Worm (Caenorhabditis elegans): Measurements from ENCODE around the gene R05A10.8.

The R05A10.8 gene

DNA sequence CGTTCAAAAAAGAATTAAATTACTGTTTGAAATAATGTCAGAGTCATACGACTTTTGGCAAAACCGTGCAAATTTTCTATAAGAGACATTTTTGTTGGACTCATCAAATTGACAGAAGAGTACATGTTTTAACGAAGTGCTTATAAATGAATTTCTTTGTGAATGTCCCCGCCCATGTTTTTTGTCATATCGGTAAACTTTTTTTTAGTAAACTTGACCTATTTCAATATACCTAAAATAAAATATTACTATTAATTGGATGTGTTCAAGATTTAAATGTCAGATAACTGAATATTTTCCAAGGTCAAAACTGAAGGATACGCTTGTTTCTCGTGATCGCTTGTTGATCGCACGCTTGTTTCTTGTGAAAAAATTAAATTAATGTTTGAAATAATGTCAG, at the start of gene R05A10.8:
R05A10.8 (minus strand) TSS at position 101 of the 400 bp plus-strand sequence.
- TF ChIP-seq hmg-1.1 (GFP tag; IDR thresholded peaks at IDR 0.05) (no peak), dmd-8 (GFP tag; IDR thresholded peaks at IDR 0.05) (no peak), nhr-48 (tag; optimal IDR thresholded peaks at IDR 0.05) (no peak), vab-7 (GFP tag; IDR thresholded peaks at IDR 0.05) (no peak), aha-1 (tag) (no peak), fos-1 (tag; optimal IDR thresholded peaks at IDR 0.05) (no peak), ZK546.5 (tag; optimal IDR thresholded peaks at IDR 0.05) (no peak), F44E2.7 (GFP tag; IDR thresholded peaks at IDR 0.05) (no peak), zfp-3 (GFP tag; conservative IDR thresholded peaks at IDR 0.05) (no peak), skn-1 (tag; optimal IDR thresholded peaks at IDR 0.05) (no peak), hlh-11 (tag; optimal IDR thresholded peaks at IDR 0.05) (no peak), zip-11 (GFP tag; IDR thresholded peaks at IDR 0.05) (no peak), pqm-1 (tag; optimal IDR thresholded peaks at IDR 0.05) (no peak), snpc-4 (tag; optimal IDR thresholded peaks at IDR 0.05) (no peak), cey-2 (tag; optimal IDR thresholded peaks at IDR 0.05; ENCODE audit: borderline replicate concordance, insufficient read depth) (no peak), zfp-2 (tag; optimal IDR thresholded peaks at IDR 0.05) (no peak), egl-43 (GFP tag; IDR thresholded peaks at IDR 0.05) (no peak), ztf-7 (tag; optimal IDR thresholded peaks at IDR 0.05) (no peak)

DNA sequence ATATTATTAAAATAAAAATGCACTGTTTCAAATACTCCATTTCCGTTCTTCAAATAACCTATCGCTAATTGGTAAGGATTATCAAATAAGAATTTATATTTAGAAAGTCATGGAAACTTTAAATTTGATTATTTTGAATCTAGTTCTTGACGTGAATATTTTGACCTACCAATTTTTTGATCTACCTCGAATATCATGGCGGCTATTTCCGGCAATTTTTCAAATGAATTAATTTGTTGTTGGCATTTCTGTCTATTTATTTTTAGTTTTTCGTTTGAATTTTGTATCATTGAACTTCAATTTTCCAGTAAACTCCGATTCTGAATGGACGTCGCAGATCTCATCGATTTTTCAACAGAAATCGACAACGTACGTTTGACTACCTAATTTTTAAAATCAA, 45.2 kb upstream of the R05A10.8 start, which contains the start of gene F02H6.3:
F02H6.3 (plus strand) TSS at position 266 of the 400 bp plus-strand sequence.
- TF ChIP-seq zfp-2 (tag; optimal IDR thresholded peaks at IDR 0.05) (no peak), zfp-3 (GFP tag; conservative IDR thresholded peaks at IDR 0.05) (no peak), spr-1 (tag; optimal IDR thresholded peaks at IDR 0.05) (no peak), mxl-3 (GFP tag; optimal IDR thresholded peaks at IDR 0.05) (no peak), mes-2 (tag; optimal IDR thresholded peaks at IDR 0.05; ENCODE audit: poor library complexity, severe bottlenecking) (no peak), lir-3 (tag; optimal IDR thresholded peaks at IDR 0.05) (no peak), gei-8 (GFP tag; optimal IDR thresholded peaks at IDR 0.05) (no peak)

DNA sequence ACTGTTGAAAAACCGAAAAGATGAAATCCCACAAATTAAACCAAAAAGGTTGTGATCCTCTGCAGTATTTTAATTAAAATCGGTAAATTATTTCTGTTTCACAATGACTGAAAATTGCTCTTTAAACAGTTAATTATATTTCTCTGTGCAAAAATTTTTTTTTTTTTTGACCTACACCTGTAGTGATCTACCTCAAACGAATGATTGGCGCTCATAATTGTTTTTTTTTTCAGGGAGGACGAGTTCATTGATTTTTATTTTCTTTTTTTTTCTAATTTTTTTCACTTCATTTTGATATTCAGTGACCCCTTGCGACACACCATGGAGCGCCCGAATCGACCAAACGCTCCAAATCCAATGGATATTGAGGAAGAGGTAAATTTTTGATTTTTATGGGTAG, 38.2 kb upstream of the R05A10.8 start, which contains the start of gene F02H6.2:
F02H6.2 (plus strand) TSS at position 301 of the 400 bp plus-strand sequence.
- TF ChIP-seq madf-9 (GFP tag; conservative IDR thresholded peaks at IDR 0.05) = no peak
- no peak for TF ChIP-seq madf-5 (GFP tag; IDR thresholded peaks at IDR 0.05)
- TF ChIP-seq dmd-6 (GFP tag; IDR thresholded peaks at IDR 0.05) = no peak
- TF ChIP-seq zag-1 (tag; optimal IDR thresholded peaks at IDR 0.05) = no peak
- TF ChIP-seq D1046.2 (GFP tag; IDR thresholded peaks at IDR 0.05) = no peak
- no peak for TF ChIP-seq sdz-12 (GFP tag; optimal IDR thresholded peaks at IDR 0.05)
- TF ChIP-seq dve-1 (tag; optimal IDR thresholded peaks at IDR 0.05; ENCODE audit: insufficient read depth) = no peak
- no peak for TF ChIP-seq ztf-7 (tag; optimal IDR thresholded peaks at IDR 0.05)

DNA sequence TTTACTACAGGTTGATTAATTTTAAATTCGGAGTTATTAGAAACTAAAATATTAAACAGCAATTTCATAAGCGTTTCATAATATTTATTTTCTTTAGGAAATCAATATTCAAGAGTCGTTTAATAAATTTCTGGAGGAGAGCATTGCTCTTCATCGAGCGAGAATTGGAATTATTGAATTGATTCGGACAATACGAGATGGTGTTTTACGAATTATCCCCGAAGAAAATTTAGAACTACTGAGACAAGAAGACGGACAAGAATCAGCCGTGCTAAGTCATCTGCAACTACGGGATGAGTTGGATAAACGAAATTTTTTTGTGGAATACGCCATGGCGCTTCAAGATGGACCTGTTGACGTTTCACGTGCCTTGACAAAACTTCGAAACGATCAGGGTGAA, 36.3 kb upstream of the R05A10.8 start:
- TF ChIP-seq unc-62 (GFP tag; optimal IDR thresholded peaks at IDR 0.05 in 1 of 2) (peak in 1 of 2 experiments; percentile 96), unc-62 (tag; optimal IDR thresholded peaks at IDR 0.05) (no peak), zag-1 (tag; optimal IDR thresholded peaks at IDR 0.05) (no peak), gei-8 (GFP tag; optimal IDR thresholded peaks at IDR 0.05) (no peak)

DNA sequence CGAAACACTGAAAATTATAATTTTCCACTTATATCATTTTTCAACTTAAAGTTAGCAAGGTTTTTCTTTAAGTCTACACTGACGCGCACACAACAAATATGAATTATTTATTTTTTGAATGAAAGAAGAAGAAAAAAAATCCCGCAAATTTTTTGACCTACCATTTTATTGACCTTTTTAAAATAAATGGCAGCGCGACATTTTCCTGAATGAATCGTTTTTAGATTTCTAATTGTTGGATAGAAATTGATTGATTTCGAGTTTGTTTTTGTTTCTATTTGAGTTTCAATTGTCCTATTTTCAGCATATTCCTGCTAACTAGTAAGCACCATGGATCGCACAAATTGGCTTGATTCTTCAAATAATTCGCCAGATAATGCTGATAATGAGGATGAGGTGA, 35.2 kb upstream of the R05A10.8 start, which contains the start of gene K01G12.3:
K01G12.3 (plus strand) TSS at position 301 of the 400 bp plus-strand sequence.
- TF ChIP-seq rbr-2 (tag; optimal IDR thresholded peaks at IDR 0.05) (no peak), ama-1 (optimal IDR thresholded peaks at IDR 0.05) (no peak), lin-1 (GFP tag; IDR thresholded peaks at IDR 0.05) (no peak), D1046.2 (GFP tag; IDR thresholded peaks at IDR 0.05) (no peak), Y48G9A.11 (GFP tag; IDR thresholded peaks at IDR 0.05) (no peak), nhr-48 (tag; optimal IDR thresholded peaks at IDR 0.05) (no peak), jun-1 (tag; optimal IDR thresholded peaks at IDR 0.05) (no peak), unc-39 (tag; optimal IDR thresholded peaks at IDR 0.05) (no peak), dmd-8 (GFP tag; IDR thresholded peaks at IDR 0.05) (no peak), madf-9 (GFP tag; conservative IDR thresholded peaks at IDR 0.05) (no peak), nhr-41 (GFP tag; IDR thresholded peaks at IDR 0.05) (no peak), zag-1 (tag; optimal IDR thresholded peaks at IDR 0.05) (no peak), nhr-102 (tag; optimal IDR thresholded peaks at IDR 0.05) (no peak)

Data from whole organism, L4 larva.